Fruit fly (Drosophila melanogaster): Measurements from ENCODE around the gene Cngl.

- TF ChIP-seq CG8478 (optimal IDR thresholded peaks at IDR 0.05) (no peak), CTCF (optimal IDR thresholded peaks at IDR 0.05) (no peak)
Observed at dm6 chrX:15443502-15443901, 2.5 kb upstream of the Cngl start.

Data from S2 (cell line).